Worm (Caenorhabditis elegans): ENCODE results near the gene nlp-53.
A peak's percentile ranks its signal among the peaks of the same experiment; 100 is the strongest.

ce11 chrX:13596003-13596767 lies 22.5 kb upstream of the nlp-53 start, which contains the start of gene F54B11.5:
- TF ChIP-seq ceh-16 (tag; optimal IDR thresholded peaks at IDR 0.05) (no peak), pqm-1 (tag; optimal IDR thresholded peaks at IDR 0.05) (peak; percentile 52), R02D3.7 (tag; optimal IDR thresholded peaks at IDR 0.05) (no peak)

All from whole organism, L3 larva.